Fruit fly (Drosophila melanogaster) whole organism, prepupa: Measurements from ENCODE around the gene CG9130.

Experiments used
- Blimp-1 ChIP-seq: fragments of 200-800 bp; sonication (Bioruptor generic); optimal IDR thresholded peaks from 3 replicates; lab custom pipeline; 2017; ENCODE audit warnings: missing biosample characterization, missing genetic modification characterization, mild to moderate bottlenecking, moderate library complexity, missing genetic modification reagents
- CG10669 ChIP-seq: fragments of 200-800 bp; sonication (Bioruptor generic); optimal IDR thresholded peaks from 3 replicates; lab custom pipeline; 2018; ENCODE audit warnings: missing biosample characterization, mild to moderate bottlenecking, missing genetic modification characterization, moderate library complexity
- CG11294 ChIP-seq: fragments of 200-800 bp; sonication (Bioruptor generic); IDR thresholded peaks from 2 replicates; pipeline ENCODE4 v1.3.6; 2022; ENCODE audit warnings: missing biosample characterization, missing genetic modification characterization
- CG11902 ChIP-seq: fragments of 200-800 bp; sonication (Bioruptor generic); optimal IDR thresholded peaks from 3 replicates; lab custom pipeline; 2016; ENCODE audit warnings: missing biosample characterization, missing genetic modification characterization
- CG15336 ChIP-seq: fragments of 200-800 bp; sonication (Bioruptor generic); IDR thresholded peaks from 2 replicates; pipeline ENCODE4 v1.3.6; 2022; ENCODE audit warnings: missing biosample characterization, missing genetic modification characterization
- CG1621 ChIP-seq: fragments of 200-800 bp; sonication (Bioruptor generic); optimal IDR thresholded peaks from 3 replicates; lab custom pipeline; 2018; ENCODE audit warnings: missing biosample characterization, mild to moderate bottlenecking, missing genetic modification characterization
- CG31627 ChIP-seq: fragments of 200-800 bp; sonication (Bioruptor generic); optimal IDR thresholded peaks from 3 replicates; lab custom pipeline; 2016; ENCODE audit warnings: missing biosample characterization, missing genetic modification characterization
- CG32006 ChIP-seq: fragments of 200-800 bp; sonication (Bioruptor generic); optimal IDR thresholded peaks from 3 replicates; lab custom pipeline; 2017; ENCODE audit warnings: missing biosample characterization, mild to moderate bottlenecking, missing genetic modification characterization
- CG34406 ChIP-seq: fragments of 200-800 bp; sonication (Bioruptor generic); optimal IDR thresholded peaks from 3 replicates; lab custom pipeline; 2016; ENCODE audit warnings: missing biosample characterization, missing genetic modification characterization
- CG4318 ChIP-seq: fragments of 200-800 bp; sonication (Bioruptor generic); optimal IDR thresholded peaks from 3 replicates; lab custom pipeline; 2017; ENCODE audit warnings: missing biosample characterization, mild to moderate bottlenecking, missing genetic modification characterization
- CG6163 ChIP-seq: fragments of 200-800 bp; sonication (Bioruptor generic); IDR thresholded peaks from 3 replicates; pipeline ENCODE4 v1.3.6; 2022; ENCODE audit warnings: missing biosample characterization, missing genetic modification characterization
- CG6276 ChIP-seq: fragments of 200-800 bp; sonication (Bioruptor generic); optimal IDR thresholded peaks from 2 replicates; lab custom pipeline; 2017; ENCODE audit warnings: missing biosample characterization, mild to moderate bottlenecking, missing genetic modification characterization
- CG6792 ChIP-seq: fragments of 200-800 bp; sonication (Bioruptor generic); optimal IDR thresholded peaks from 3 replicates; lab custom pipeline; 2016; ENCODE audit warnings: missing biosample characterization, missing genetic modification characterization
- CG8119 ChIP-seq: fragments of 200-800 bp; sonication (Bioruptor generic); IDR thresholded peaks from 3 replicates; pipeline ENCODE4 v1.3.6; 2022; ENCODE audit warnings: missing biosample characterization, missing genetic modification characterization
- CG9139 ChIP-seq: fragments of 200-800 bp; sonication (Bioruptor generic); optimal IDR thresholded peaks from 3 replicates; lab custom pipeline; 2017; ENCODE audit warnings: missing biosample characterization, mild to moderate bottlenecking, missing genetic modification characterization
- Eip78C ChIP-seq: fragments of 200-800 bp; sonication (Bioruptor generic); peaks from one replicate; lab custom pipeline; 2016; ENCODE audit warnings: missing biosample characterization, missing genetic modification characterization
- Eip93F ChIP-seq: fragments of 200-800 bp; sonication (Bioruptor generic); optimal IDR thresholded peaks from 2 replicates; lab custom pipeline; 2016; ENCODE audit warnings: missing biosample characterization, mild to moderate bottlenecking, missing genetic modification characterization
- Ets21C ChIP-seq: fragments of 200-800 bp; sonication (Bioruptor generic); optimal IDR thresholded peaks from 3 replicates; lab custom pipeline; 2016; ENCODE audit warnings: missing biosample characterization, missing genetic modification characterization
- Gug ChIP-seq: fragments of 200-800 bp; sonication (Bioruptor generic); IDR thresholded peaks from 2 replicates; pipeline ENCODE4 v1.3.6; 2022; ENCODE audit warnings: missing biosample characterization, missing genetic modification characterization
- Hr38 ChIP-seq: sonication (Bioruptor generic); optimal IDR thresholded peaks from 2 replicates; lab custom pipeline; 2016; ENCODE audit warnings: missing biosample characterization, missing genetic modification characterization
- Hr39 ChIP-seq: fragments of 200-800 bp; sonication (Bioruptor generic); optimal IDR thresholded peaks from 2 replicates; lab custom pipeline; 2016; ENCODE audit warnings: missing biosample characterization, missing genetic modification characterization
- Hr4 ChIP-seq: fragments of 200-800 bp; sonication (Bioruptor generic); optimal IDR thresholded peaks from 3 replicates; lab custom pipeline; 2016; ENCODE audit warnings: missing biosample characterization, missing genetic modification characterization
- Met ChIP-seq: fragments of 200-800 bp; sonication (Bioruptor generic); optimal IDR thresholded peaks from 3 replicates; lab custom pipeline; 2016; ENCODE audit warnings: missing biosample characterization, missing genetic modification characterization
- Smox ChIP-seq: fragments of 200-800 bp; sonication (Bioruptor generic); optimal IDR thresholded peaks from 3 replicates; lab custom pipeline; 2016; ENCODE audit warnings: missing biosample characterization, missing genetic modification characterization
- Sox15 ChIP-seq: fragments of 200-800 bp; sonication (Bioruptor generic); optimal IDR thresholded peaks from 3 replicates; lab custom pipeline; 2016; ENCODE audit warnings: missing biosample characterization, missing genetic modification characterization
- acj6 ChIP-seq: fragments of 200-800 bp; sonication (Bioruptor generic); optimal IDR thresholded peaks from 3 replicates; lab custom pipeline; 2016; ENCODE audit warnings: missing biosample characterization, missing genetic modification characterization
- dac ChIP-seq: fragments of 200-800 bp; sonication (Bioruptor generic); optimal IDR thresholded peaks from 2 replicates; lab custom pipeline; 2017; ENCODE audit warnings: missing biosample characterization, mild to moderate bottlenecking, missing genetic modification characterization
- eg ChIP-seq: fragments of 200-800 bp; sonication (Bioruptor generic); IDR thresholded peaks from 3 replicates; pipeline ENCODE4 v1.3.6; 2022; ENCODE audit warnings: missing biosample characterization, missing genetic modification characterization
- esn ChIP-seq: fragments of 200-800 bp; sonication (Bioruptor generic); optimal IDR thresholded peaks from 2 replicates; lab custom pipeline; 2016; ENCODE audit warnings: missing biosample characterization, mild to moderate bottlenecking, missing genetic modification characterization, moderate library complexity
- fd85E ChIP-seq: fragments of 200-800 bp; sonication (Bioruptor generic); optimal IDR thresholded peaks from 3 replicates; lab custom pipeline; 2016; ENCODE audit warnings: missing biosample characterization, missing genetic modification characterization
- fkh ChIP-seq: fragments of 200-800 bp; sonication (Bioruptor generic); optimal IDR thresholded peaks from 3 replicates; lab custom pipeline; 2017; ENCODE audit warnings: missing biosample characterization, mild to moderate bottlenecking, missing genetic modification characterization, moderate library complexity
- lz ChIP-seq: fragments of 200-800 bp; sonication (Bioruptor generic); optimal IDR thresholded peaks from 3 replicates; lab custom pipeline; 2016; ENCODE audit warnings: missing biosample characterization, missing genetic modification characterization
- pdm3 ChIP-seq: fragments of 200-800 bp; sonication (Bioruptor generic); optimal IDR thresholded peaks from 3 replicates; lab custom pipeline; 2016; ENCODE audit warnings: missing biosample characterization, missing genetic modification characterization
- ss ChIP-seq, 2 experiments: fragments of 200-800 bp; sonication (Bioruptor generic); optimal IDR thresholded peaks; 2 replicates in 1 of 2; 3 replicates in 1 of 2; lab custom pipeline; 2017 to 2018; ENCODE audit warnings: mild to moderate bottlenecking in 2 of 2, missing biosample characterization in 2 of 2, missing genetic modification characterization in 2 of 2, moderate library complexity in 1 of 2
- svp ChIP-seq: fragments of 200-800 bp; sonication (Bioruptor generic); peaks from one replicate; lab custom pipeline; 2016; ENCODE audit warnings: missing biosample characterization, missing genetic modification characterization
- topi ChIP-seq: fragments of 200-800 bp; sonication (Bioruptor generic); optimal IDR thresholded peaks from 3 replicates; lab custom pipeline; 2016; ENCODE audit warnings: missing biosample characterization, missing genetic modification characterization

Gene CG9130

DNA sequence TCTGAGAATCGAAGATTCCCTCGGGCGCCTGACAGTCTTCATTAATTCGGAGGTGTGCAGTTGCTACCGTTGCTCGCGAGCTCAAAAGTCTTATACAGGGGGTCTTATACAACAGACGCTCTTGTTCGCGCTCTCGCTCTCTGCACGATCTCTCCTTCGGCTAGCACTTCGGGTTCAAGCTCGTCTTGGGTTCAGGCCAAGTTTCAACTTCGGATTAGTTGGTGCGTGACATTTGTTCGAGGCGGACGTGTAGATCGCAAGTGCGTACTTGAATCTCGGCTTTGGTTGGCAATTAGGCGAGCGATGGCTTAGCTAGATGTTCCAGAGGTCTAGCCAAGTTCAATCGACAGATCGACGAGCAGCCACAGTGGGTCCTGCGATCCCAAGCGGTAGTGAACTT, 43.6 kb upstream of the CG9130 start (continued):
- no peak for TF ChIP-seq lz (GFP tag; lab: Kevin White, UChicago)
- TF ChIP-seq eg, result 0 out of 3 replicates have a peak, but pooled peaks have one; percentile 43
- no peak for TF ChIP-seq Smox (GFP tag; lab: Kevin White, UChicago)
- no peak for TF ChIP-seq pdm3 (GFP tag; lab: Kevin White, UChicago)
- TF ChIP-seq esn (GFP tag; lab: Kevin White, UChicago), result no peak
- no peak for TF ChIP-seq Gug (GFP tag; lab: Robert Waterston, UW)
- no peak for TF ChIP-seq CG6276 (GFP tag; lab: Kevin White, UChicago)
- TF ChIP-seq CG32006 (GFP tag; lab: Kevin White, UChicago), result no peak
- TF ChIP-seq Sox15 (GFP tag; lab: Kevin White, UChicago), result no peak
- no peak for TF ChIP-seq CG31627
- peak in 1 of 2 experiments; percentile 26 for TF ChIP-seq ss (GFP tag; optimal IDR thresholded peaks at IDR 0.05; lab: Kevin White, UChicago)
- TF ChIP-seq svp, result peak; percentile 57

DNA sequence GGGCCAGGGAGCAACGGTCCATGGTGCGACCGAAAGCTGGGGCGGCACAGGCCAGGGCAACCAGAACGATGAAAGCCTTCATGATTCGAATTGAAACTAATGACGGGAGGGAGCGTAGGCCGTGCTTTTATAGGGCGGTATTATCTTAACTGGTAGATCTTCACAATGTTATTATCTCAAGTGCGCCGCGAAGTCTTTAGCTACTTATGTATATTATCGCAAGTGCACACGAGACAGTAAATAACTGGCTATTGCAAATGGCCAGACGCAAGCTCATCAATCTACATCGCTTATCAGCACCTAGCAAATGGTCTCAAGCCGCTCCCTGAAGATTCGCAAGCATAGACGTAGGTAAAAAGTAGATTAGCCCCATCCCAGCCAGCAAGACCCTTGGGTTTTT, 40.7 kb upstream of the CG9130 start, which contains the start of gene LysD:
TSS of gene LysD (minus strand) at position 101 of the 400 bp plus-strand sequence.
- TF ChIP-seq acj6 (GFP tag; lab: Kevin White, UChicago) (no peak), Hr4 (GFP tag; lab: Kevin White, UChicago) (no peak), Ets21C (GFP tag; lab: Kevin White, UChicago) (no peak), CG10669 (GFP tag; lab: Kevin White, UChicago) (no peak), fkh (no peak), CG11902 (GFP tag; lab: Kevin White, UChicago) (no peak), Gug (GFP tag; lab: Robert Waterston, UW) (no peak), eg (no peak), lz (GFP tag; lab: Kevin White, UChicago) (no peak), CG31627 (no peak), ss (GFP tag; optimal IDR thresholded peaks at IDR 0.05; lab: Kevin White, UChicago) (no peak), fd85E (no peak), Eip93F (no peak), Hr39 (GFP tag; lab: Kevin White, UChicago) (no peak), CG32006 (GFP tag; lab: Kevin White, UChicago) (no peak), CG6792 (GFP tag; lab: Kevin White, UChicago) (no peak)

DNA sequence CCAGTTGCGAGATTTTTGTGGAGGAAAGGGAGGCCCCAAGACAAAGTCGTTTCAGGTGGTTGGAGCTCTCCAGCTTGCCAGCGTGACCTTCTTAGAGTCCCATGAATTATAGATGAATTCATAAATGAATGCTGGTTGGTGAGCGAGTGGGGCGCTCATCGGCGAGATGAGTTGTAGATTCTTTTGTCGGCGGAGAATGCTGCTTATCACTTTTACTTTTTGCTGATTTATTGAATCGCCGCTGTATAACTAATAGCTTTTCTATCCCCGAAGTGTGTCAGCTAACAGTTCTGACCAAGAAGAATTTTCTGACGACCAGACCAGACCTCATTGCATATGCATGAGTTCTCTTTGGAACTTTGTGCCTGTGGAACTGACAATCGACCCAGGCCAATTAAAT, 39.7 kb upstream of the CG9130 start:
- TF ChIP-seq Met (GFP tag; lab: Kevin White, UChicago), result no peak
- no peak for TF ChIP-seq CG4318
- TF ChIP-seq fkh, result no peak
- no peak for TF ChIP-seq CG11294 (GFP tag; lab: Robert Waterston, UW)
- TF ChIP-seq topi (GFP tag; lab: Kevin White, UChicago), result no peak
- TF ChIP-seq CG9139, result no peak
- no peak for TF ChIP-seq CG15336 (GFP tag; lab: Robert Waterston, UW)
- TF ChIP-seq Hr38, result no peak
- TF ChIP-seq Blimp-1, result no peak
- no peak for TF ChIP-seq CG6276 (GFP tag; lab: Kevin White, UChicago)
- no peak for TF ChIP-seq CG1621 (tag; lab: Kevin White, UChicago)
- TF ChIP-seq lz (GFP tag; lab: Kevin White, UChicago), result no peak
- no peak for TF ChIP-seq Eip93F

DNA sequence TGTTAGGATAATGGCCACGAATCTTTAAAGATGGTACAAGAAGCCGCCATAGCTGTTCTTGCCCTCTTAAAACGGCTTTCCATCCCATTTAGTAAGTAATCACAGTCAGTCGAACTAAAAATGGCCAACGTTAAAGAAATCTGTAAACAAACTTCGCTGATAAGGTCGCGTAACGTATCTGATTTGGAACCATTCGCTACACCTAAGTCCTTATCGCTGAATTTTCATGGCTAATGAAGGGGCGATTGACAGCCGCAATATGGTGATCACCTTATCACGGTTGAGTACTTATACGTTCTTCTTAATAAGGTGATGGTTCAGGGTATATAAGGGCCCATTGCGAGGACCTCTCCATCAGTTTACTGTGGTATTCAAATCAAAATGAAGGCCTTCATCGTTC, 39.2 kb upstream of the CG9130 start, which contains the start of gene LysE:
TSS of gene LysE (plus strand) at position 257 of the 400 bp plus-strand sequence.
- TF ChIP-seq svp (peak; percentile 57), CG10669 (GFP tag; lab: Kevin White, UChicago) (no peak)

DNA sequence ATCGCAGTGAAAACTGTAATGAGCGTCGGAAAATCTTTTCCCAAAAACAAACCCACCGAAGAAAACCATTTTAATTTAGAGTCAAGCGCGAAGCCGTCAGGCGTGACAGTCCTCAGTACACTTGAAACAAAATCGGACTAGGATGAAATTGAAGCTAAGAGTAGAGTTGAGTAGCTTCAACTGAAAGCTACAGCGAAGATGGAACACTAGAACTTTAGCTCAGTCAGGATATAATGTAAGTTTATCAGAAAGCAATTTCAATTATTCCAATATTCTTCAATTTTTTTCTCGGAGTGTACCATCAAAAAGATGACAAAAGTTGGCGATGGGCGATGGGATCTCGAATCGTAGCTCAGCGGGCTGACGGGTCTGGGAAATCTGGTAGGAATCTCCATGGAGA, 35.4 kb upstream of the CG9130 start:
- peak; percentile 68 for TF ChIP-seq Hr4 (GFP tag; lab: Kevin White, UChicago)
- peak; percentile 17 for TF ChIP-seq dac (GFP tag; lab: Kevin White, UChicago)
- peak; percentile 64 for TF ChIP-seq CG15336 (GFP tag; lab: Robert Waterston, UW)
- TF ChIP-seq CG4318, result peak; percentile 46
- TF ChIP-seq topi (GFP tag; lab: Kevin White, UChicago), result no peak
- peak; percentile 10 for TF ChIP-seq svp
- peak; percentile 45; the same call in 2 of the 3 replicates for TF ChIP-seq CG6163
- TF ChIP-seq CG6276 (GFP tag; lab: Kevin White, UChicago), result peak; percentile 26
- TF ChIP-seq CG34406 (GFP tag; lab: Kevin White, UChicago), result no peak
- TF ChIP-seq CG10669 (GFP tag; lab: Kevin White, UChicago), result no peak
- TF ChIP-seq eg, result peak; percentile 62
- TF ChIP-seq CG8119 (GFP tag; lab: Robert Waterston, UW), result peak; percentile 54; the same call in 2 of the 3 replicates
- peak; percentile 72 for TF ChIP-seq CG32006 (GFP tag; lab: Kevin White, UChicago)
- no peak for TF ChIP-seq ss (GFP tag; optimal IDR thresholded peaks at IDR 0.05; lab: Kevin White, UChicago)
- peak; percentile 6 for TF ChIP-seq Eip78C (GFP tag; lab: Kevin White, UChicago)
